Worm (Caenorhabditis elegans): ENCODE data around the gene sri-72.

- TF ChIP-seq mab-5 (tag; optimal IDR thresholded peaks at IDR 0.05) (no peak), elt-1 (tag; optimal IDR thresholded peaks at IDR 0.05; ENCODE audit: borderline replicate concordance, insufficient read depth) (no peak), nhr-12 (tag; optimal IDR thresholded peaks at IDR 0.05) (no peak), sptf-1 (tag; optimal IDR thresholded peaks at IDR 0.05) (no peak), unc-39 (tag; optimal IDR thresholded peaks at IDR 0.05) (no peak), flh-1 (GFP tag; optimal IDR thresholded peaks at IDR 0.05) (no peak), sem-2 (GFP tag; optimal IDR thresholded peaks at IDR 0.05) (no peak)
Measured at ce11 chrV:574639-575038, 6.6 kb upstream of the sri-72 start, which contains the start of gene C14C6.13.
